In the genomic region with DNA sequence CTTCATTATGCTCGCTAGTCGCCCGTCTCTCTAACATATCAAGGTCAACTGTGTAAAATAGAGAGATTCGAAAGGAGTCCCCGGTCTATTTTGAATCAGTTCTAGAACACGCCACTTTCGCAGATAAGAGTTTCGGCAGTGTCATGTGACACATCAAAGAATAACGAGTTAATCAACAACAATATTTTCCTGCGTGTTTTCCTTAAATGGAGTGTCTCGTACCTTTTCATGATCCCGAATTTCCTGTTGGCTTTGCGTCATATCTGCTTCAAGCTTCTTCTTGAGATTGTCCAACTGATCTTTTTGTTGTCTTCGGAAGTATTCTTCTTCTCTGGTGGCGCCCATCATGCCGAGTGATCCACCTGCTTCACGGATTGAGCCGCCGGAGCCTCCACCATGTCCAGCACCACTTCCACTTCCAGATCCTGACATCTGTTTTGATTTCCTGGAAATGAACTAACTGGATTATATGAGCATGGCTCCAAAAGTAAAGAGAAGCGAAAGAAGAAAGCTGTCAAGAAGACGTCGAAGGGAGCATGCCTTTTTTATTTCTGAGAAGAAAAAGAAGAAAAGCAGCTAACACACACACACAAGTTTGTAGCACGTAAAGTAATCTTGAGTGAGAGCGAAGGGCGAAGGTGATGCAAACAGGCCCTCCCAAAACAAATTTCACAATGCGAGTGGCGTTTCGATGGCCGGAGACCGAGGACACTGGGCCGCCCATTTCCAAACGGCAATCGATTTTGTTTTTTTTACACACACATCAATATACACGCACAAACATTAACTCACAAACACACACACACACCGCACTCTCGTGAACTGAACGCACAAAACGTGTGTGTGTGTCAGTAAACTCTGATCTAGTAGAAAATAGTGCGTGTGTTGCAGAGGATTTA, we compare ENCODE assay signal across 4 worm cellular contexts.
TF ChIP-seq lines count a peak whose summit lies in the region.

No protein-coding gene starts in this region.

TF ChIP-seq in whole organism, L1 larva, 84 proteins besides CTCF, POLR2A, EP300 and RAD21 (continued from another document and continues in another):
- no peak for TF ChIP-seq egl-27 (tag; optimal IDR thresholded peaks at IDR 0.05; lab: Kevin White, UChicago)
- TF ChIP-seq nhr-12 (tag; optimal IDR thresholded peaks at IDR 0.05; lab: Kevin White, UChicago) = no peak
- TF ChIP-seq xbp-1 (tag; optimal IDR thresholded peaks at IDR 0.05; lab: Kevin White, UChicago) = peak; percentile 1
- TF ChIP-seq ztf-4 (tag; optimal IDR thresholded peaks at IDR 0.05; lab: Kevin White, UChicago) = no peak
- TF ChIP-seq unc-130 (tag; optimal IDR thresholded peaks at IDR 0.05; lab: Kevin White, UChicago) = peak; percentile 84
- no peak for TF ChIP-seq nhr-237 (tag; optimal IDR thresholded peaks at IDR 0.05; lab: Kevin White, UChicago)
- no peak for TF ChIP-seq dpl-1 (GFP tag; optimal IDR thresholded peaks at IDR 0.05; lab: Kevin White, UChicago)
- no peak for TF ChIP-seq unc-62 (GFP tag; optimal IDR thresholded peaks at IDR 0.05; lab: Kevin White, UChicago)
- TF ChIP-seq lin-15B (tag; optimal IDR thresholded peaks at IDR 0.05; lab: Kevin White, UChicago) = no peak
- peak; percentile 50 for TF ChIP-seq nhr-77 (tag; optimal IDR thresholded peaks at IDR 0.05; lab: Kevin White, UChicago)
- no peak for TF ChIP-seq sup-37 (GFP tag; optimal IDR thresholded peaks at IDR 0.05; lab: Kevin White, UChicago)
- TF ChIP-seq skn-1 (tag; optimal IDR thresholded peaks at IDR 0.05; lab: Kevin White, UChicago) = peak; percentile 11
- no peak for TF ChIP-seq F16B12.6 (tag; optimal IDR thresholded peaks at IDR 0.05; lab: Kevin White, UChicago)
- no peak for TF ChIP-seq ets-5 (GFP tag; IDR thresholded peaks at IDR 0.05; lab: Robert Waterston, UW)
- TF ChIP-seq swsn-7 (tag; optimal IDR thresholded peaks at IDR 0.05; lab: Kevin White, UChicago) = no peak
- TF ChIP-seq jun-1 (tag; optimal IDR thresholded peaks at IDR 0.05; lab: Kevin White, UChicago) = no peak
- TF ChIP-seq efl-3 (GFP tag; optimal IDR thresholded peaks at IDR 0.05; lab: Kevin White, UChicago) = no peak
- TF ChIP-seq lin-35 (GFP tag; optimal IDR thresholded peaks at IDR 0.05; lab: Kevin White, UChicago) = peak in 1 of 2 experiments; percentile 58
- TF ChIP-seq ztf-11 (tag; optimal IDR thresholded peaks at IDR 0.05; lab: Kevin White, UChicago) = no peak
- TF ChIP-seq hpl-2 (GFP tag; optimal IDR thresholded peaks at IDR 0.05; lab: Kevin White, UChicago) = no peak
- TF ChIP-seq nhr-85 (tag; lab: Kevin White, UChicago) = peak; percentile 89
- no peak for TF ChIP-seq aha-1 (tag; optimal IDR thresholded peaks at IDR 0.05; lab: Kevin White, UChicago)
- no peak for TF ChIP-seq vab-15 (tag; optimal IDR thresholded peaks at IDR 0.05; lab: Kevin White, UChicago)
- peak in 1 of 2 experiments; percentile 55 for TF ChIP-seq mdl-1 (tag; optimal IDR thresholded peaks at IDR 0.05; lab: Kevin White, UChicago)
- TF ChIP-seq zip-4 (GFP tag; optimal IDR thresholded peaks at IDR 0.05; lab: Kevin White, UChicago) = no peak
- peak; percentile 65 for TF ChIP-seq snu-23 (GFP tag; optimal IDR thresholded peaks at IDR 0.05; lab: Kevin White, UChicago)
- TF ChIP-seq ceh-88 (GFP tag; IDR thresholded peaks at IDR 0.05; lab: Robert Waterston, UW) = no peak
- TF ChIP-seq sox-4 (tag; optimal IDR thresholded peaks at IDR 0.05; lab: Kevin White, UChicago) = no peak
- no peak for TF ChIP-seq fkh-10 (GFP tag; optimal IDR thresholded peaks at IDR 0.05; lab: Kevin White, UChicago)
- TF ChIP-seq mef-2 (tag; optimal IDR thresholded peaks at IDR 0.05; lab: Kevin White, UChicago) = no peak
- peak in 1 of 2 experiments; percentile 27 for TF ChIP-seq lsy-2 (tag; optimal IDR thresholded peaks at IDR 0.05; lab: Kevin White, UChicago)

TF ChIP-seq in whole organism, L2 larva, 48 proteins besides CTCF, POLR2A, EP300 and RAD21 (continued from another document):
- TF ChIP-seq sem-4 (tag; optimal IDR thresholded peaks at IDR 0.05; lab: Kevin White, UChicago) = no peak
- TF ChIP-seq unc-39 (tag; optimal IDR thresholded peaks at IDR 0.05; lab: Kevin White, UChicago) = no peak
- peak; percentile 64 for TF ChIP-seq nhr-129 (tag; optimal IDR thresholded peaks at IDR 0.05; lab: Kevin White, UChicago)
- no peak for TF ChIP-seq F13H6.1 (tag; optimal IDR thresholded peaks at IDR 0.05; lab: Kevin White, UChicago)
- TF ChIP-seq ztf-11 (tag; optimal IDR thresholded peaks at IDR 0.05; lab: Kevin White, UChicago) = no peak
- no peak for TF ChIP-seq egl-27 (tag; optimal IDR thresholded peaks at IDR 0.05; lab: Kevin White, UChicago)
- no peak for TF ChIP-seq C34F6.9 (tag; optimal IDR thresholded peaks at IDR 0.05; lab: Kevin White, UChicago)
- no peak for TF ChIP-seq nhr-11 (tag; optimal IDR thresholded peaks at IDR 0.05; lab: Kevin White, UChicago)
- TF ChIP-seq aly-2 (tag; optimal IDR thresholded peaks at IDR 0.05; lab: Kevin White, UChicago) = no peak

TF ChIP-seq in whole organism, L3 larva, 47 proteins besides CTCF, POLR2A, EP300 and RAD21 (continued from another document):
- TF ChIP-seq lsy-12 (tag; optimal IDR thresholded peaks at IDR 0.05; lab: Kevin White, UChicago) (no peak), ceh-82 (tag; optimal IDR thresholded peaks at IDR 0.05; lab: Kevin White, UChicago) (no peak), jun-1 (tag; optimal IDR thresholded peaks at IDR 0.05; lab: Kevin White, UChicago) (peak; percentile 15), pha-4 (tag; optimal IDR thresholded peaks at IDR 0.05; lab: Kevin White, UChicago) (peak; percentile 91), ceh-28 (tag; optimal IDR thresholded peaks at IDR 0.05; lab: Kevin White, UChicago) (peak; percentile 55)

TF ChIP-seq in whole organism, L4 larva, 104 proteins besides CTCF, POLR2A, EP300 and RAD21 (continued from another document):
- TF ChIP-seq nhr-77 (tag; optimal IDR thresholded peaks at IDR 0.05; lab: Kevin White, UChicago) (peak; percentile 46), mep-1 (tag; optimal IDR thresholded peaks at IDR 0.05; lab: Kevin White, UChicago) (no peak), aly-2 (tag; optimal IDR thresholded peaks at IDR 0.05; lab: Kevin White, UChicago) (no peak), F49E8.2 (tag; optimal IDR thresholded peaks at IDR 0.05; lab: Kevin White, UChicago; ENCODE audit: borderline replicate concordance) (no peak), daf-12 (tag; optimal IDR thresholded peaks at IDR 0.05; lab: Kevin White, UChicago) (no peak), dmd-9 (GFP tag; IDR thresholded peaks at IDR 0.05; lab: Robert Waterston, UW) (no peak), vab-7 (GFP tag; IDR thresholded peaks at IDR 0.05; lab: Robert Waterston, UW) (no peak), gei-8 (GFP tag; optimal IDR thresholded peaks at IDR 0.05; lab: Kevin White, UChicago) (no peak), dmd-6 (GFP tag; IDR thresholded peaks at IDR 0.05; lab: Robert Waterston, UW) (peak; percentile 44; the same call in 1 of the 2 replicates), fkh-10 (GFP tag; optimal IDR thresholded peaks at IDR 0.05; lab: Kevin White, UChicago) (no peak), ces-1 (GFP tag; optimal IDR thresholded peaks at IDR 0.05; lab: Kevin White, UChicago) (no peak), mes-2 (tag; optimal IDR thresholded peaks at IDR 0.05; lab: Kevin White, UChicago; ENCODE audit: poor library complexity, severe bottlenecking) (peak; percentile 24), sdz-12 (GFP tag; optimal IDR thresholded peaks at IDR 0.05; lab: Kevin White, UChicago) (no peak), Y5F2A.4 (GFP tag; optimal IDR thresholded peaks at IDR 0.05; lab: Kevin White, UChicago) (no peak), hlh-11 (tag; optimal IDR thresholded peaks at IDR 0.05; lab: Kevin White, UChicago) (peak; percentile 63), nhr-28 (tag; optimal IDR thresholded peaks at IDR 0.05; lab: Kevin White, UChicago) (peak; percentile 84), dve-1 (tag; optimal IDR thresholded peaks at IDR 0.05; lab: Kevin White, UChicago; ENCODE audit: insufficient read depth) (peak; percentile 85), unc-39 (tag; optimal IDR thresholded peaks at IDR 0.05; lab: Kevin White, UChicago) (no peak), ceh-44 (GFP tag; IDR thresholded peaks at IDR 0.05; lab: Robert Waterston, UW) (no peak), daf-19 (GFP tag; conservative IDR thresholded peaks at IDR 0.05; lab: Robert Waterston, UW) (no peak), ztf-11 (tag; optimal IDR thresholded peaks at IDR 0.05; lab: Kevin White, UChicago) (no peak), zfp-2 (tag; optimal IDR thresholded peaks at IDR 0.05; lab: Kevin White, UChicago) (no peak), rbr-2 (tag; optimal IDR thresholded peaks at IDR 0.05; lab: Kevin White, UChicago) (no peak), egl-27 (tag; optimal IDR thresholded peaks at IDR 0.05; lab: Kevin White, UChicago) (no peak), nhr-111 (GFP tag; optimal IDR thresholded peaks at IDR 0.05; lab: Kevin White, UChicago) (no peak), nhr-237 (tag; optimal IDR thresholded peaks at IDR 0.05; lab: Kevin White, UChicago) (no peak), D1046.2 (GFP tag; IDR thresholded peaks at IDR 0.05; lab: Robert Waterston, UW) (peak; percentile 38; the same call in 1 of the 2 replicates), spr-3 (GFP tag; optimal IDR thresholded peaks at IDR 0.05; lab: Kevin White, UChicago) (no peak), php-3 (GFP tag; IDR thresholded peaks at IDR 0.05; lab: Robert Waterston, UW) (peak; percentile 51; the same call in 1 of the 2 replicates), unc-130 (GFP tag; optimal IDR thresholded peaks at IDR 0.05; lab: Kevin White, UChicago) (no peak), lin-1 (GFP tag; IDR thresholded peaks at IDR 0.05; lab: Robert Waterston, UW) (0 out of 2 replicates have a peak, but pooled peaks have one; percentile 56), jun-1 (tag; optimal IDR thresholded peaks at IDR 0.05; lab: Kevin White, UChicago) (no peak), skn-1 (tag; optimal IDR thresholded peaks at IDR 0.05; lab: Kevin White, UChicago) (no peak), ctbp-1 (GFP tag; IDR thresholded peaks at IDR 0.05; lab: Robert Waterston, UW) (no peak), T26A8.4 (GFP tag; IDR thresholded peaks at IDR 0.05; lab: Robert Waterston, UW) (no peak; the same call in 1 of the 2 replicates), lin-29 (GFP tag; IDR thresholded peaks at IDR 0.05; lab: Robert Waterston, UW) (no peak), lsy-2 (tag; optimal IDR thresholded peaks at IDR 0.05; lab: Kevin White, UChicago) (peak in 1 of 2 experiments; percentile 14), mxl-2 (GFP tag; conservative IDR thresholded peaks at IDR 0.05; lab: Robert Waterston, UW) (no peak), nhr-6 (tag; optimal IDR thresholded peaks at IDR 0.05; lab: Kevin White, UChicago) (no peak), ceh-32 (tag; optimal IDR thresholded peaks at IDR 0.05; lab: Kevin White, UChicago; ENCODE audit: poor library complexity) (no peak), nhr-11 (tag; optimal IDR thresholded peaks at IDR 0.05; lab: Kevin White, UChicago) (peak; percentile 48), cey-2 (tag; optimal IDR thresholded peaks at IDR 0.05; lab: Kevin White, UChicago; ENCODE audit: borderline replicate concordance, insufficient read depth) (no peak), zag-1 (tag; optimal IDR thresholded peaks at IDR 0.05; lab: Kevin White, UChicago) (no peak), arid-1 (GFP tag; conservative IDR thresholded peaks at IDR 0.05; lab: Robert Waterston, UW) (no peak), dmd-8 (GFP tag; IDR thresholded peaks at IDR 0.05; lab: Robert Waterston, UW) (no peak), nhr-42 (GFP tag; IDR thresholded peaks at IDR 0.05; lab: Robert Waterston, UW) (no peak), lin-15B (tag; optimal IDR thresholded peaks at IDR 0.05; lab: Kevin White, UChicago) (no peak), nhr-48 (tag; optimal IDR thresholded peaks at IDR 0.05; lab: Kevin White, UChicago) (peak; percentile 13), madf-9 (GFP tag; conservative IDR thresholded peaks at IDR 0.05; lab: Robert Waterston, UW) (no peak), T20F7.1 (GFP tag; optimal IDR thresholded peaks at IDR 0.05; lab: Kevin White, UChicago) (no peak), mdl-1 (tag; optimal IDR thresholded peaks at IDR 0.05; lab: Kevin White, UChicago) (no peak), daf-16 (GFP tag; optimal IDR thresholded peaks at IDR 0.05; lab: Kevin White, UChicago) (peak in 1 of 2 experiments; percentile 49), daf-16 (tag; optimal IDR thresholded peaks at IDR 0.05; lab: Kevin White, UChicago) (peak; percentile 88), snpc-1.2 (GFP tag; IDR thresholded peaks at IDR 0.05; lab: Robert Waterston, UW) (no peak), nhr-25 (tag; optimal IDR thresholded peaks at IDR 0.05; lab: Kevin White, UChicago; ENCODE audit: borderline replicate concordance, insufficient read depth) (peak; percentile 54), ceh-20 (GFP tag; IDR thresholded peaks at IDR 0.05; lab: Robert Waterston, UW) (no peak), hmg-1.1 (GFP tag; IDR thresholded peaks at IDR 0.05; lab: Robert Waterston, UW) (no peak), mxl-3 (GFP tag; optimal IDR thresholded peaks at IDR 0.05; lab: Kevin White, UChicago) (no peak)
TF ChIP-seq in whole organism, L4 larva: peak in this region for 25.
